Worm (Caenorhabditis elegans) whole organism, young adult: ENCODE measurements around the gene B0310.1.

Experiments used
- B0035.1 ChIP-seq: sonication (generic microtip); optimal IDR thresholded peaks from 2 replicates; lab custom pipeline; 2016; ENCODE audit warnings: missing genetic modification characterization, mild to moderate bottlenecking, missing compliant biosample characterization, missing genotype, missing genetic modification reagents
- B0261.1 ChIP-seq: sonication (generic microtip); optimal IDR thresholded peaks from 2 replicates; lab custom pipeline; 2016; ENCODE audit warnings: mild to moderate bottlenecking, missing genetic modification characterization, moderate library complexity, missing compliant biosample characterization
- B0336.3 ChIP-seq: fragments of 200-800 bp; sonication (Bioruptor generic); IDR thresholded peaks from 2 replicates; pipeline ENCODE4 v1.3.6; 2022; ENCODE audit warnings: missing genetic modification characterization, missing compliant biosample characterization
- F23B12.7 ChIP-seq: sonication (generic microtip); optimal IDR thresholded peaks from 2 replicates; lab custom pipeline; 2017; ENCODE audit warnings: missing genetic modification characterization, mild to moderate bottlenecking, missing compliant biosample characterization, antibody characterized with exemption, moderate library complexity; ENCODE audit not compliant: insufficient read depth
- K11D2.4 ChIP-seq: fragments of 200-800 bp; sonication (Bioruptor generic); IDR thresholded peaks from 2 replicates; pipeline ENCODE4 v1.3.6; 2022; ENCODE audit warnings: missing genetic modification reagents, missing genetic modification characterization, missing compliant biosample characterization
- Y53G8AR.9 ChIP-seq: fragments of 200-800 bp; sonication (Bioruptor generic); conservative IDR thresholded peaks from 2 replicates; pipeline ENCODE4 v1.3.6; 2022; ENCODE audit warnings: missing genetic modification reagents, missing genetic modification characterization, missing compliant biosample characterization
- ZK185.1 ChIP-seq: sonication (generic microtip); optimal IDR thresholded peaks from 2 replicates; lab custom pipeline; 2016; ENCODE audit warnings: mild to moderate bottlenecking, missing genetic modification characterization, missing compliant biosample characterization; ENCODE audit not compliant: poor library complexity, severe bottlenecking
- aptf-2 ChIP-seq: fragments of 200-800 bp; sonication (Bioruptor generic); conservative IDR thresholded peaks from 2 replicates; pipeline ENCODE4 v1.3.6; 2022; ENCODE audit warnings: missing genetic modification reagents, missing genetic modification characterization, missing compliant biosample characterization
- attf-6 ChIP-seq: fragments of 200-800 bp; sonication (Bioruptor generic); IDR thresholded peaks from 2 replicates; pipeline ENCODE4 v1.3.6; 2022; ENCODE audit warnings: missing genetic modification reagents, missing genetic modification characterization, missing compliant biosample characterization
- bed-1 ChIP-seq: fragments of 200-800 bp; sonication (Bioruptor generic); IDR thresholded peaks from 2 replicates; pipeline ENCODE4 v1.3.6; 2022; ENCODE audit warnings: missing genetic modification reagents, missing genetic modification characterization, missing compliant biosample characterization
- cebp-1 ChIP-seq, 2 experiments: fragments of 200-800 bp in 1 of 2; sonication (Bioruptor generic) in 1 of 2; sonication (generic microtip) in 1 of 2; IDR thresholded peaks in 1 of 2; optimal IDR thresholded peaks in 1 of 2; 2 replicates each; pipeline versions ENCODE4 v1.3.6 to Lab custom; 2017 to 2022; ENCODE audit warnings: missing compliant biosample characterization in 2 of 2, missing genetic modification characterization in 2 of 2, mild to moderate bottlenecking in 1 of 2, missing genetic modification reagents in 1 of 2, moderate library complexity in 1 of 2
- ceh-58 ChIP-seq: fragments of 200-800 bp; sonication (Bioruptor generic); IDR thresholded peaks from 2 replicates; pipeline ENCODE4 v1.3.6; 2022; ENCODE audit warnings: missing genetic modification characterization, missing compliant biosample characterization
- ceh-79 ChIP-seq: sonication (generic microtip); optimal IDR thresholded peaks from 2 replicates; lab custom pipeline; 2017; ENCODE audit warnings: mild to moderate bottlenecking, missing genetic modification characterization, missing compliant biosample characterization
- ceh-91 ChIP-seq: fragments of 200-800 bp; sonication (Bioruptor generic); IDR thresholded peaks from 2 replicates; pipeline ENCODE4 v1.3.6; 2022; ENCODE audit warnings: missing genetic modification reagents, missing genetic modification characterization, missing compliant biosample characterization
- chd-7 ChIP-seq: sonication (generic microtip); optimal IDR thresholded peaks from 2 replicates; lab custom pipeline; 2016; ENCODE audit warnings: mild to moderate bottlenecking, missing genetic modification characterization, moderate library complexity, missing compliant biosample characterization
- die-1 ChIP-seq: sonication (generic microtip); optimal IDR thresholded peaks from 2 replicates; lab custom pipeline; 2016; ENCODE audit warnings: missing genotype, mild to moderate bottlenecking, missing genetic modification characterization, missing compliant biosample characterization
- dpff-1 ChIP-seq: sonication (generic microtip); optimal IDR thresholded peaks from 2 replicates; lab custom pipeline; 2017; ENCODE audit warnings: mild to moderate bottlenecking, missing genetic modification characterization, missing compliant biosample characterization
- dpl-1 ChIP-seq: fragments of 150-350 bp; optimal IDR thresholded peaks from 2 replicates; lab custom pipeline; 2014; ENCODE audit warnings: missing biosample characterization, missing genetic modification reagents, missing genetic modification characterization
- efl-1 ChIP-seq: fragments of 150-350 bp; optimal IDR thresholded peaks from 2 replicates; lab custom pipeline; 2014; ENCODE audit warnings: missing biosample characterization, missing genetic modification reagents, missing genetic modification characterization
- gei-17 ChIP-seq: fragments of 200-800 bp; sonication (Bioruptor generic); optimal IDR thresholded peaks from 2 replicates; lab custom pipeline; 2018; ENCODE audit warnings: mild to moderate bottlenecking, missing genetic modification characterization, missing compliant biosample characterization
- hmg-1.2 ChIP-seq: fragments of 200-800 bp; sonication (Bioruptor generic); IDR thresholded peaks from 2 replicates; pipeline ENCODE4 v1.3.6; 2022; ENCODE audit warnings: missing genetic modification reagents, missing genetic modification characterization, missing compliant biosample characterization
- hmg-20 ChIP-seq: fragments of 200-800 bp; sonication (Bioruptor generic); IDR thresholded peaks from 2 replicates; pipeline ENCODE4 v1.3.6; 2022; ENCODE audit warnings: missing genetic modification reagents, missing genetic modification characterization, missing compliant biosample characterization
- hrde-1 ChIP-seq: sonication (generic microtip); optimal IDR thresholded peaks from 2 replicates; lab custom pipeline; 2016; ENCODE audit warnings: missing genetic modification characterization, mild to moderate bottlenecking, missing compliant biosample characterization, moderate library complexity, missing genotype, missing genetic modification reagents, borderline replicate concordance
- lag-1 ChIP-seq: fragments of 200-800 bp; sonication (Bioruptor generic); IDR thresholded peaks from 2 replicates; pipeline ENCODE4 v1.3.6; 2022; ENCODE audit warnings: missing genetic modification reagents, missing genetic modification characterization, missing compliant biosample characterization
- lsl-1 ChIP-seq: fragments of 200-800 bp; sonication (Bioruptor generic); optimal IDR thresholded peaks from 2 replicates; lab custom pipeline; 2018; ENCODE audit warnings: mild to moderate bottlenecking, missing genetic modification characterization, moderate library complexity, missing compliant biosample characterization
- lsy-27 ChIP-seq: sonication (generic microtip); optimal IDR thresholded peaks from 2 replicates; lab custom pipeline; 2017; ENCODE audit warnings: missing genetic modification characterization, mild to moderate bottlenecking, missing compliant biosample characterization, antibody characterized with exemption, missing genotype, borderline replicate concordance; ENCODE audit not compliant: insufficient read depth
- madf-3 ChIP-seq: fragments of 200-800 bp; sonication (Bioruptor generic); IDR thresholded peaks from 2 replicates; pipeline ENCODE4 v1.3.6; 2022; ENCODE audit warnings: missing genetic modification reagents, missing genetic modification characterization, missing compliant biosample characterization
- madf-6 ChIP-seq: fragments of 200-800 bp; sonication (Bioruptor generic); IDR thresholded peaks from 2 replicates; pipeline ENCODE4 v1.3.6; 2022; ENCODE audit warnings: missing genetic modification reagents, missing genetic modification characterization, missing compliant biosample characterization
- madf-8 ChIP-seq: fragments of 200-800 bp; sonication (Bioruptor generic); conservative IDR thresholded peaks from 2 replicates; pipeline ENCODE4 v1.3.6; 2022; ENCODE audit warnings: missing genetic modification reagents, missing genetic modification characterization, missing compliant biosample characterization
- mcd-1 ChIP-seq: fragments of 200-800 bp; sonication (Bioruptor generic); IDR thresholded peaks from 2 replicates; pipeline ENCODE4 v1.3.6; 2022; ENCODE audit warnings: missing genetic modification reagents, missing genetic modification characterization, missing compliant biosample characterization
- mxl-1 ChIP-seq: sonication (generic microtip); optimal IDR thresholded peaks from 2 replicates; lab custom pipeline; 2016; ENCODE audit warnings: missing genetic modification characterization, missing compliant biosample characterization
- nfya-1 ChIP-seq: sonication (generic microtip); optimal IDR thresholded peaks from 2 replicates; lab custom pipeline; 2017; ENCODE audit warnings: antibody characterized with exemption, missing compliant biosample characterization, missing genetic modification characterization, borderline replicate concordance; ENCODE audit not compliant: insufficient read depth
- nhr-27 ChIP-seq: fragments of 200-800 bp; sonication (Bioruptor generic); optimal IDR thresholded peaks from 2 replicates; lab custom pipeline; 2018; ENCODE audit warnings: mild to moderate bottlenecking, missing genetic modification characterization, moderate library complexity, missing compliant biosample characterization
- repo-1 ChIP-seq: sonication (generic microtip); optimal IDR thresholded peaks from 2 replicates; lab custom pipeline; 2017; ENCODE audit warnings: mild to moderate bottlenecking, missing genetic modification characterization, missing compliant biosample characterization
- sea-2 ChIP-seq: fragments of 200-800 bp; sonication (Bioruptor generic); IDR thresholded peaks from 2 replicates; pipeline ENCODE4 v1.3.6; 2022; ENCODE audit warnings: missing genetic modification characterization, missing compliant biosample characterization
- snpc-3.4 ChIP-seq: sonication (generic microtip); optimal IDR thresholded peaks from 2 replicates; lab custom pipeline; 2017; ENCODE audit warnings: missing genetic modification characterization, mild to moderate bottlenecking, missing compliant biosample characterization, antibody characterized with exemption, moderate library complexity, missing genotype, missing genetic modification reagents
- zim-3 ChIP-seq: sonication (generic microtip); optimal IDR thresholded peaks from 2 replicates; lab custom pipeline; 2017; ENCODE audit warnings: mild to moderate bottlenecking, missing genetic modification characterization, moderate library complexity, missing compliant biosample characterization
- ztf-22 ChIP-seq: fragments of 200-800 bp; sonication (Bioruptor generic); optimal IDR thresholded peaks from 2 replicates; lab custom pipeline; 2018; ENCODE audit warnings: mild to moderate bottlenecking, missing genetic modification characterization, moderate library complexity, missing compliant biosample characterization
- ztf-28 ChIP-seq: fragments of 200-800 bp; sonication (Bioruptor generic); IDR thresholded peaks from 2 replicates; pipeline ENCODE4 v1.3.6; 2022; ENCODE audit warnings: missing genetic modification reagents, missing genetic modification characterization, missing compliant biosample characterization
- ztf-3 ChIP-seq: fragments of 200-800 bp; sonication (Bioruptor generic); optimal IDR thresholded peaks from 2 replicates; lab custom pipeline; 2018; ENCODE audit warnings: mild to moderate bottlenecking, missing genetic modification characterization, missing compliant biosample characterization
- ztf-6 ChIP-seq: fragments of 200-800 bp; sonication (Bioruptor generic); IDR thresholded peaks from 2 replicates; pipeline ENCODE4 v1.3.6; 2022; ENCODE audit warnings: missing genetic modification reagents, missing genetic modification characterization, missing compliant biosample characterization

Gene B0310.1

ce11 chrX:467338-467823 lies 25.6 kb upstream of the B0310.1 start:
- no peak for TF ChIP-seq repo-1 (tag; lab: Kevin White, UChicago)
- no peak for TF ChIP-seq efl-1
- no peak for TF ChIP-seq B0035.1 (tag; lab: Kevin White, UChicago)
- TF ChIP-seq ztf-3 (GFP tag; lab: Kevin White, UChicago) = no peak
- no peak for TF ChIP-seq hmg-1.2 (GFP tag; lab: Robert Waterston, UW)
- TF ChIP-seq ztf-28 (GFP tag; lab: Robert Waterston, UW) = no peak
- no peak for TF ChIP-seq mxl-1 (tag; lab: Kevin White, UChicago)

- TF ChIP-seq ZK185.1 (tag; lab: Kevin White, UChicago) (no peak), chd-7 (tag; lab: Kevin White, UChicago) (no peak), ceh-91 (GFP tag; lab: Robert Waterston, UW) (no peak), hmg-1.2 (GFP tag; lab: Robert Waterston, UW) (no peak), attf-6 (GFP tag; lab: Robert Waterston, UW) (no peak), cebp-1 (GFP tag; IDR thresholded peaks at IDR 0.05; lab: Robert Waterston, UW) (no peak), cebp-1 (tag; optimal IDR thresholded peaks at IDR 0.05; lab: Kevin White, UChicago) (no peak), Y53G8AR.9 (GFP tag; lab: Robert Waterston, UW) (no peak), efl-1 (no peak)
- TF ChIP-seq, all 124 proteins: peak for 0
These were observed 16.8 kb upstream of the B0310.1 start, which contains the start of gene F38G1.3 for ce11 chrX:476261-476660. F38G1.3 (plus strand) TSS chrX:476561.

ce11 chrX:481150-481549 lies 11.9 kb upstream of the B0310.1 start, which contains the start of gene che-2:
che-2 (plus strand) TSS chrX:481450.
- no peak for TF ChIP-seq dpff-1 (tag; lab: Kevin White, UChicago)
- TF ChIP-seq chd-7 (tag; lab: Kevin White, UChicago) = no peak
- no peak for TF ChIP-seq snpc-3.4 (tag; lab: Kevin White, UChicago)
- TF ChIP-seq bed-1 (GFP tag; lab: Robert Waterston, UW) = no peak
- no peak for TF ChIP-seq gei-17 (GFP tag; lab: Kevin White, UChicago)
- TF ChIP-seq lsl-1 (GFP tag; lab: Kevin White, UChicago) = no peak
- no peak for TF ChIP-seq ztf-3 (GFP tag; lab: Kevin White, UChicago)
- TF ChIP-seq mcd-1 (GFP tag; lab: Robert Waterston, UW) = no peak
- TF ChIP-seq sea-2 = no peak
- no peak for TF ChIP-seq aptf-2 (GFP tag; lab: Robert Waterston, UW)
- TF ChIP-seq lsy-27 (tag; lab: Kevin White, UChicago) = no peak
- no peak for TF ChIP-seq nhr-27 (tag; lab: Kevin White, UChicago)

ce11 chrX:487669-488068 lies 5.4 kb upstream of the B0310.1 start:
- TF ChIP-seq B0336.3 (GFP tag; lab: Robert Waterston, UW) (no peak), B0035.1 (tag; lab: Kevin White, UChicago) (no peak), hrde-1 (tag; lab: Kevin White, UChicago) (peak; percentile 33), madf-3 (GFP tag; lab: Robert Waterston, UW) (no peak), madf-8 (no peak), lag-1 (GFP tag; lab: Robert Waterston, UW) (no peak), ceh-79 (tag; lab: Kevin White, UChicago) (no peak), zim-3 (tag; lab: Kevin White, UChicago) (no peak), K11D2.4 (GFP tag; lab: Robert Waterston, UW) (no peak), F23B12.7 (tag; lab: Kevin White, UChicago) (peak; percentile 16), die-1 (tag; lab: Kevin White, UChicago) (peak; percentile 90), dpl-1 (GFP tag; lab: Kevin White, UChicago) (no peak), madf-6 (GFP tag; lab: Robert Waterston, UW) (no peak; the same call in 1 of the 2 replicates), nfya-1 (tag; lab: Kevin White, UChicago) (no peak), hmg-20 (GFP tag; lab: Robert Waterston, UW) (0 out of 2 replicates have a peak, but pooled peaks have one; percentile 17), hmg-1.2 (GFP tag; lab: Robert Waterston, UW) (no peak; the same call in none of the 2 replicates), ztf-22 (GFP tag; lab: Kevin White, UChicago) (no peak), ceh-58 (GFP tag; lab: Robert Waterston, UW) (no peak), repo-1 (tag; lab: Kevin White, UChicago) (no peak), ztf-6 (GFP tag; lab: Robert Waterston, UW) (0 out of 2 replicates have a peak, but pooled peaks have one; percentile 31), B0261.1 (peak; percentile 81), mxl-1 (tag; lab: Kevin White, UChicago) (peak; percentile 77)
